Fruit fly (Drosophila melanogaster): ENCODE results near the gene tzn.

tzn gene

DNA sequence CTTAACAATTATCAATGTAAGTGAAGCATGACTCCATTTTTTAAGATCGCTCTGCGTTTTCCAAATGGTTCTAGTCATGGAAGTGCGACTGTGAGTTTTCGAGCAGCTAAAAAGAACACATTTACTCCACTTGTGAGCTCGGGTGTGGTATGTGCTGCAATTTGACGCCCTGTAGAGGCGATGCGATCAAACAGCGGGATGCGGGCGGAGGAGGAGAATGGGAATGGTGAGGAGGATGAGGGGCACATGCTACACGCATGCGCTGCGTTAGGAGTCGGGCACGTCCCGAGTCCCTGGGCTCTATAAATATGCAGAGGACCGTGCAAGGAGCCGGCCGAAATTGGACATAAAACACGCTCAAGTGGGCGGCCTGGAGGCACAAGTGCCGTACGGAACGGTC lies 9.1 kb upstream of the tzn start:
- TF ChIP-seq CG8159 (tag; optimal IDR thresholded peaks at IDR 0.05): no peak
- TF ChIP-seq CG17806 (tag; optimal IDR thresholded peaks at IDR 0.05): no peak
- TF ChIP-seq D1 (tag; optimal IDR thresholded peaks at IDR 0.05): no peak
- TF ChIP-seq CG34367 (tag; optimal IDR thresholded peaks at IDR 0.05): no peak
- TF ChIP-seq fd96Ca (GFP tag; IDR thresholded peaks at IDR 0.05): no peak
- TF ChIP-seq CG4496 (GFP tag; IDR thresholded peaks at IDR 0.05): no peak
- no peak for TF ChIP-seq Snoo (tag; optimal IDR thresholded peaks at IDR 0.05)
- no peak for TF ChIP-seq rn (GFP tag; IDR thresholded peaks at IDR 0.05)
- TF ChIP-seq Pif1B (GFP tag; optimal IDR thresholded peaks at IDR 0.05): no peak
- TF ChIP-seq Ets98B (GFP tag; IDR thresholded peaks at IDR 0.05): no peak
- no peak for TF ChIP-seq CG9948 (tag; optimal IDR thresholded peaks at IDR 0.05)
- TF ChIP-seq CG13204 (GFP tag; optimal IDR thresholded peaks at IDR 0.05): no peak
- no peak for TF ChIP-seq EcR (GFP tag; optimal IDR thresholded peaks at IDR 0.05)
- no peak for TF ChIP-seq CG32121 (GFP tag; IDR thresholded peaks at IDR 0.05)
- no peak for TF ChIP-seq CG10348 (GFP tag; IDR thresholded peaks at IDR 0.05)
- no peak for TF ChIP-seq CG8301 (tag; optimal IDR thresholded peaks at IDR 0.05)

DNA sequence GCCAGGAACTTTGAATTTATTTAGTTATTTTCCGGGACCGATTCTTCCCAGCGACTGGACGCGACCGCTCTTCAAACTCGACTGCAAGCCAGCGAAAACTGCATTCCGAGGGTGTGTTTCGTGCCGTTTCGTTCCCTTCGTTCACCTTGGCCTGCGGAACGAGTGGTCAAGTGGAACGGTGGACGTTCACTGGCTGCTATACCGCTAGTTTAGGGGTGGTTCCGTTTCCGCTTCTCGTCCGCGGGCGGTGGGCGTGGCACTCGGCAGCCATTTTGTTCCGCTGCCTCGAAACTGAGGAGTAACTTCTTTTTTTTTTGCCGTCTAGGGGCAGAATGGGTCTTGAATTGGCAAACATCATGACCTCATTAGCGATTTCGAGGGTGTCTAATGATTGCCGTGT lies 5.8 kb upstream of the tzn start, which contains the start of gene Six4:
Gene Six4 (minus strand): TSS at position 85 of the 400 bp plus-strand sequence.
- no peak for TF ChIP-seq CG14655 (GFP tag; optimal IDR thresholded peaks at IDR 0.05)
- TF ChIP-seq Ets98B (GFP tag; IDR thresholded peaks at IDR 0.05): no peak
- TF ChIP-seq CG32121 (GFP tag; IDR thresholded peaks at IDR 0.05): no peak
- TF ChIP-seq CG17806 (tag; optimal IDR thresholded peaks at IDR 0.05): no peak
- no peak for TF ChIP-seq gl (tag; optimal IDR thresholded peaks at IDR 0.05)
- no peak for TF ChIP-seq CG8301 (tag; optimal IDR thresholded peaks at IDR 0.05)
- TF ChIP-seq CG13204 (GFP tag; optimal IDR thresholded peaks at IDR 0.05): no peak
- TF ChIP-seq D1 (tag; optimal IDR thresholded peaks at IDR 0.05): no peak
- TF ChIP-seq CG34367 (tag; optimal IDR thresholded peaks at IDR 0.05): no peak
- no peak for TF ChIP-seq Snoo (tag; optimal IDR thresholded peaks at IDR 0.05)
- TF ChIP-seq CG12605 (GFP tag; IDR thresholded peaks at IDR 0.05): no peak
- TF ChIP-seq CG4496 (GFP tag; IDR thresholded peaks at IDR 0.05): no peak
- TF ChIP-seq fd96Ca (GFP tag; IDR thresholded peaks at IDR 0.05): no peak

DNA sequence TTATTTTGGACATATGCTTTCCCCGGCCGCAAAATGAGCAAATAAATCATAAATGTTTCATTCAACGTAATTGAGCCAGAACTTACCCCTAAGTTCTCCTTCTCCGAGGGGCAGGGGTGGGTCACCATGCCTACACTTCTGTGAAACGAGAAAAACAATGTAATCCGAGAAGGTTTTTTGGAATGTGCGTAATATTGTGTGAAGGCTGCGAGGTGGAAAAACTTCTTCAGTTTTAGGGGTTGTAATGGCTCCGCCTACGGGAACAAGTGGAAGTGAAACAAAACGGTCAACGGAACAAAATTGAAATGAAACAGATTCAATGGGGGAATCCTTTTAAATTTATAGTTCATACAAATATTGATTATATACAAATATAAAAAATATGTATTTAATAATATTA lies 1.7 kb upstream of the tzn start:
- TF ChIP-seq CG9948 (tag; optimal IDR thresholded peaks at IDR 0.05): no peak
- no peak for TF ChIP-seq CG12605 (GFP tag; IDR thresholded peaks at IDR 0.05)
- TF ChIP-seq CG32121 (GFP tag; IDR thresholded peaks at IDR 0.05): no peak
- no peak for TF ChIP-seq CG17806 (tag; optimal IDR thresholded peaks at IDR 0.05)
- TF ChIP-seq CG15710 (tag; optimal IDR thresholded peaks at IDR 0.05): no peak
- TF ChIP-seq Ets98B (GFP tag; IDR thresholded peaks at IDR 0.05): no peak
- TF ChIP-seq CG34367 (tag; optimal IDR thresholded peaks at IDR 0.05): no peak
- TF ChIP-seq fd96Ca (GFP tag; IDR thresholded peaks at IDR 0.05): no peak
- no peak for TF ChIP-seq CG10348 (GFP tag; IDR thresholded peaks at IDR 0.05)
- no peak for TF ChIP-seq D1 (tag; optimal IDR thresholded peaks at IDR 0.05)
- no peak for TF ChIP-seq Pif1A (GFP tag; optimal IDR thresholded peaks at IDR 0.05)
- no peak for TF ChIP-seq CG8159 (tag; optimal IDR thresholded peaks at IDR 0.05)
- TF ChIP-seq CG4496 (GFP tag; IDR thresholded peaks at IDR 0.05): no peak

DNA sequence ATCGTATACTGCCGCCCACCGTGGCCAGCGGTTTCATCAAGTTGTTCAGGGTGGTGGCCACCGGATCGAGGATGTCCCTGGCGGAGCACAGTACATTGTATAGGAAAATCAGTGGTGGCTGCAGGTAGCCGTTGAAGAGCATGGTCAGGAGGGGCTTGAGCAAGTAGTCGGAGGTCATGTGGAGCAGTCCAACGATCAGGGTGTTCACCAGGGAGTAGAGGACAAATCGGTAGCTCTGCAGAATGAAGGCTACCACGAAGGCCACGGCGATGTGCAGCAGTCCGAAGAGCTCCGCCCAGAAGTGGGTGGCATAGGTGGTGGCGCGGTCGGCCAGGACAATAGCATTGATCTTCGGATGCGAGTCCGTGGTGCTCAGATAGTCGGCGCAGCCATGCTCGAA lies 1.1 kb upstream of the tzn start:
- no peak for TF ChIP-seq CG32121 (GFP tag; IDR thresholded peaks at IDR 0.05)
- no peak for TF ChIP-seq CG8159 (tag; optimal IDR thresholded peaks at IDR 0.05)
- TF ChIP-seq CG8301 (tag; optimal IDR thresholded peaks at IDR 0.05): no peak
- no peak for TF ChIP-seq Pif1B (GFP tag; optimal IDR thresholded peaks at IDR 0.05)
- no peak for TF ChIP-seq CG9948 (tag; optimal IDR thresholded peaks at IDR 0.05)

DNA sequence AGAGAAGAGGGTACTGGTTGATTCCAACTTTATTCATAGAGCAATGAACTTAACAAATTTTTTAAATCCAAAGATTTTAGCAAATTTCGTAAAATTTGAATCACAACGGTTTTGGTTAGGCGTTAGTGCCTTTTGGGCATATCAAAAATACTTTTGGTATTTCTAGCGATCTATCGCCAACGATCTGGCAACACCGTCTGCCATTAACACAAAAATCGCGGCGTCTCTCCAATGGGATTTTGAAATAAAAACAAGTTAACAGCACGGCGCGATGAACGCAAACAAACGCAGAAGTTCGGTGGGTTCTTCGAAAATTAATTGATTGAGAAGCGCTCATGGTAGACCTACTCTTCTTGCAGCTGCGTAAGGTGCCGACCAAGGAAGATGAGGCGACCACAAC lies 1.8 kb downstream of the tzn start, which contains the start of gene Spc105R:
Gene Spc105R (plus strand): TSS at position 203 of the 400 bp plus-strand sequence.
- TF ChIP-seq EcR (GFP tag; optimal IDR thresholded peaks at IDR 0.05): no peak
- no peak for TF ChIP-seq CG8301 (tag; optimal IDR thresholded peaks at IDR 0.05)
- TF ChIP-seq CG9948 (tag; optimal IDR thresholded peaks at IDR 0.05): no peak
- TF ChIP-seq CG17806 (tag; optimal IDR thresholded peaks at IDR 0.05): no peak
- no peak for TF ChIP-seq gl (tag; optimal IDR thresholded peaks at IDR 0.05)
- TF ChIP-seq D1 (tag; optimal IDR thresholded peaks at IDR 0.05): no peak
- no peak for TF ChIP-seq Snoo (tag; optimal IDR thresholded peaks at IDR 0.05)

DNA sequence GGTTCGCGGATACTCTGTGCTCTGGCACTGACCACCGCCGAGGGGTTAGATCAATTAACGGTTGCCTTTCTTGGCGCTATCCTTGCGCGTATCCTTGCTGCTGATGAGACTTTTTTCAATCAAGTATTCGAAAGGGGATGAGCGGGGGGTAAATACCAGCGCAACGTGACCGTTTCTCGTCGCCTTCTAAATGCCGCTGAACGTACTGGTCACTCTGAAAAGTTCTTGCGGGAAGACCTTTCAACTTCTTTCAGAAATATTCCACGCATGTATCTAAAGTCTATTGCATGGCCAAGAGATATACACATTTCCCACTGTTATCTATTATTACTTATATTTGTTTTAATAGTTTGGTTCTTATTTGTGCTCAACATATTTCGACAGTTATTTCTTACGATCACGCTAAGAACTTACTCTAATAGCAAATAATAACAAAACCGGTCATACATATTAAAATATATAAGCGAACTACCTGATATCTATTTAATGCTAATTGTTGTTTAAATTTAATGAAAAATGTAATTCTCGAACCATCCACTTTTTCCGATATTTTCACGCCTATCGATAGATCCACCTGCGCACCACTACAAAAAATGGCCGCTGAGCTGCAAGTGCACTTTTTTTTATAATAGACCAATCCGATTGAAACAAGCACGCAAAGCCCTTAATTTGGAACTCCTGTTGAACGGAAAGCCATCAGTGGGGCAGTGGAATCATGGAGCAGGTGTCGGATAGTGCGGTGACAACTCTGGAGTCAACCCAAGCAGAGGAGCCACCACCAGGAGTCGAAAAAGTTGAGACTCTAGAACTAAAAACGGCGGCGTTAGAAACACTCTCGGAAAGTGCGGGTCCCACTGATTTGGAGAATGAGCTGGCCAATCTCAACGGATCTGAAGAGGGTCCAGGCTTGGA lies 10.9 kb downstream of the tzn start, which contains the start of the genes CG3634 and HIPP1:
Gene CG3634 (minus strand): TSS at position 185 of the 912 bp plus-strand sequence.
Gene HIPP1 (plus strand): TSS at position 582 of the 912 bp plus-strand sequence.
- TF ChIP-seq CG8301 (tag; optimal IDR thresholded peaks at IDR 0.05) (no peak), CG4496 (GFP tag; IDR thresholded peaks at IDR 0.05) (0 out of 3 replicates have a peak, but pooled peaks have one; percentile 25), EcR (GFP tag; optimal IDR thresholded peaks at IDR 0.05) (no peak)
